Worm (Caenorhabditis elegans): ENCODE measurements around the gene Y57G11A.2.

Gene Y57G11A.2

DNA sequence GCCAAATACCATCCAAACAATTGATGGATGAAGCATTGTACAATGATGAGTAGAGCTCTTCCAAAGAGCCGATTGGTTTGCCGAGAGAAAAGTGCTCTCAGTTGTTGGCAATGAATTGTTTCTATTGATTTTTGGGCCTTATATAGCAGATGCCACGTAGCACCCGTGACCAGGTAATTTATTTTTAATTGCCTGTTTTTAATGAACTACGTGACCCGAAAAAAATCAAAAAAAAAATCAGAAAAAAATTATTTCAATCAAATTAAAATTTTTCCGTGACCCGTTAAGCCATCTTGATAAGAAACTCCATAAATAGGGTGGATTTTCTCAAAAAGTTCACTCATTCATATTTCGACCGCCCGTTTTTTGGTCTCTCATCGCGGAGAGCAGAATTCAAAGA, at the start of gene Y57G11A.2, which contains the start of gene T27E7.1:
Gene Y57G11A.2 (minus strand): TSS at position 101 of the 400 bp plus-strand sequence.
Gene T27E7.1 (plus strand): TSS at position 337 of the 400 bp plus-strand sequence.
- TF ChIP-seq unc-130 (GFP tag; optimal IDR thresholded peaks at IDR 0.05) = no peak
- no peak for TF ChIP-seq zim-3 (tag; optimal IDR thresholded peaks at IDR 0.05)
- no peak for TF ChIP-seq hmg-20 (GFP tag; IDR thresholded peaks at IDR 0.05)
- TF ChIP-seq tbp1 (GFP tag; optimal IDR thresholded peaks at IDR 0.05) = no peak
- no peak for TF ChIP-seq snpc-1.1 (tag; optimal IDR thresholded peaks at IDR 0.05; ENCODE audit: insufficient read depth)
- no peak for TF ChIP-seq F33H1.4 (GFP tag; IDR thresholded peaks at IDR 0.05)
- no peak for TF ChIP-seq Y53G8AR.9 (GFP tag; conservative IDR thresholded peaks at IDR 0.05)
- no peak for TF ChIP-seq xnd-1 (tag; optimal IDR thresholded peaks at IDR 0.05)
- no peak for TF ChIP-seq pbrm-1 (GFP tag; IDR thresholded peaks at IDR 0.05)
- TF ChIP-seq akir-1 (GFP tag; optimal IDR thresholded peaks at IDR 0.05) = no peak
- no peak for TF ChIP-seq T26A5.8 (tag; optimal IDR thresholded peaks at IDR 0.05)
- TF ChIP-seq C06A6.2 (GFP tag; conservative IDR thresholded peaks at IDR 0.05) = no peak
- no peak for TF ChIP-seq ceh-91 (GFP tag; IDR thresholded peaks at IDR 0.05)
- no peak for TF ChIP-seq nhr-120 (GFP tag; IDR thresholded peaks at IDR 0.05)
- TF ChIP-seq bed-2 (GFP tag; IDR thresholded peaks at IDR 0.05) = no peak
- TF ChIP-seq hlh-26 (GFP tag; conservative IDR thresholded peaks at IDR 0.05) = no peak
- TF ChIP-seq efl-1 (GFP tag; optimal IDR thresholded peaks at IDR 0.05) = no peak
- TF ChIP-seq die-1 (tag; optimal IDR thresholded peaks at IDR 0.05) = no peak

DNA sequence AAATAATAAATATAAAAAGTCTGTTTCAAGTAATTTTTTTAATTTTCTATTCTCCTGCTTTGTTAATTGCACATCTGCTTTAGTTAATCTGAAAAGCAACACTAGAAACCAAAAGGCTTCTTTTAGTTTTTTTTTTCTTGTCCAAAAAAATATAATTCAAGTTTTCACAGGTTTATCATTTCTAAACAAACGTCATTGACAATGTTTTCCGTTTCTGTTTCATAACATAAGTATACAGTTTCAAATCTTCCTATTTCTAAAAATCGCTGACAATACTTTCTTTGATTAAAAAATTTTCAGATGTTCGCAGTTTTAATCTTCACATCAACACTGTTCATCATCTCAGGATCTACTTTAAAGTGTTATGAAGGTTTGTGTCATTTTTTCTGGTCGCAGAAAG, 45.7 kb upstream of the Y57G11A.2 start, which contains the start of gene Y57G11B.2:
Gene Y57G11B.2 (plus strand): TSS at position 301 of the 400 bp plus-strand sequence.
- TF ChIP-seq C06A6.2 (GFP tag; conservative IDR thresholded peaks at IDR 0.05) (no peak), madf-10 (tag; optimal IDR thresholded peaks at IDR 0.05) (no peak), snpc-3.4 (tag; optimal IDR thresholded peaks at IDR 0.05) (no peak), gei-17 (GFP tag; optimal IDR thresholded peaks at IDR 0.05) (no peak), lsl-1 (GFP tag; optimal IDR thresholded peaks at IDR 0.05) (no peak), snpc-1.1 (tag; optimal IDR thresholded peaks at IDR 0.05; ENCODE audit: insufficient read depth) (no peak), dox-1 (GFP tag; IDR thresholded peaks at IDR 0.05) (no peak), egl-18 (GFP tag; IDR thresholded peaks at IDR 0.05) (no peak), ceh-40 (GFP tag; IDR thresholded peaks at IDR 0.05) (no peak), F57C9.4 (tag; optimal IDR thresholded peaks at IDR 0.05) (no peak), rpc-1 (optimal IDR thresholded peaks at IDR 0.05) (no peak), rpc-1 (tag; optimal IDR thresholded peaks at IDR 0.05) (no peak), ets-4 (GFP tag; optimal IDR thresholded peaks at IDR 0.05) (no peak), hmg-20 (GFP tag; IDR thresholded peaks at IDR 0.05) (no peak), Y95B8A.8 (GFP tag; IDR thresholded peaks at IDR 0.05) (no peak)

- TF ChIP-seq mel-28 (tag; optimal IDR thresholded peaks at IDR 0.05; ENCODE audit: borderline replicate concordance) = no peak
- no peak for TF ChIP-seq T07F8.4 (tag; optimal IDR thresholded peaks at IDR 0.05)
- TF ChIP-seq attf-6 (GFP tag; IDR thresholded peaks at IDR 0.05) = peak; percentile 27; the same call in 1 of the 2 replicates
- TF ChIP-seq snpc-4 (GFP tag; optimal IDR thresholded peaks at IDR 0.05) = peak; percentile 34
- TF ChIP-seq snpc-4 (tag; optimal IDR thresholded peaks at IDR 0.05) = peak; percentile 8 to 87 (median 44)
- TF ChIP-seq nhr-80 (tag; optimal IDR thresholded peaks at IDR 0.05) = peak; percentile 44
Measured at ce11 chrIV:14562649-14563268, 43.4 kb upstream of the Y57G11A.2 start.

All from whole organism, young adult.